Fruit fly (Drosophila melanogaster) whole organism: ENCODE measurements around the gene Sfp23F.

Experiments
- CG8478 ChIP-seq: fragments of >200 bp; optimal IDR thresholded peaks from 2 replicates; lab custom pipeline; 2018; ENCODE audit warnings: inconsistent platforms
- Dll ChIP-seq: fragments of >200 bp; optimal IDR thresholded peaks from 2 replicates; lab custom pipeline; 2017
- pan ChIP-seq: fragments of >200 bp; optimal IDR thresholded peaks from 2 replicates; lab custom pipeline; 2017
- psq ChIP-seq: fragments of >200 bp; optimal IDR thresholded peaks from 2 replicates; lab custom pipeline; 2017
- usp ChIP-seq: fragments of >200 bp; optimal IDR thresholded peaks from 2 replicates; lab custom pipeline; 2017; ENCODE audit warnings: missing biosample characterization, missing genetic modification characterization, mixed read lengths

- no peak for TF ChIP-seq pan (lab: Kevin White, UChicago)
- no peak for TF ChIP-seq Dll (lab: Kevin White, UChicago)
- TF ChIP-seq CG8478 (lab: Kevin White, UChicago): no peak
- no peak for TF ChIP-seq psq (lab: Kevin White, UChicago)
- no peak for TF ChIP-seq usp (GFP tag; lab: Kevin White, UChicago)
These were observed 17.7 kb downstream of the Sfp23F start for dm6 chr2L:3369822-3370221.
